Fruit fly (Drosophila melanogaster) whole organism, embryonic: ENCODE data around the gene Mgat4b.

Source experiments
- ATbp ChIP-seq: fragments of 200-800 bp; sonication (Bioruptor generic); optimal IDR thresholded peaks from 2 replicates; lab custom pipeline; 2017; ENCODE audit warnings: missing biosample characterization, mild to moderate bottlenecking, missing genetic modification characterization, missing genetic modification reagents
- CG10274 ChIP-seq: fragments of 200-800 bp; sonication (Bioruptor generic); optimal IDR thresholded peaks from 3 replicates; lab custom pipeline; 2017; ENCODE audit warnings: missing biosample characterization, mild to moderate bottlenecking, missing genetic modification characterization
- CG14441 ChIP-seq: fragments of 200-800 bp; sonication (Bioruptor generic); IDR thresholded peaks from 2 replicates; pipeline ENCODE4 v1.3.6; 2022; ENCODE audit warnings: missing biosample characterization, missing genetic modification characterization
- CG16815 ChIP-seq: fragments of 200-800 bp; sonication (Bioruptor generic); optimal IDR thresholded peaks from 3 replicates; lab custom pipeline; 2017; ENCODE audit warnings: missing biosample characterization, mild to moderate bottlenecking, missing genetic modification characterization
- CG17568 ChIP-seq: fragments of 200-800 bp; sonication (Bioruptor generic); optimal IDR thresholded peaks from 2 replicates; lab custom pipeline; 2018; ENCODE audit warnings: missing biosample characterization, mild to moderate bottlenecking, missing genetic modification characterization, moderate library complexity
- CG17912 ChIP-seq: fragments of 200-800 bp; sonication (Bioruptor generic); optimal IDR thresholded peaks from 2 replicates; lab custom pipeline; 2018; ENCODE audit warnings: missing biosample characterization, mild to moderate bottlenecking, missing genetic modification characterization
- CG2129 ChIP-seq: fragments of 200-800 bp; sonication (Bioruptor generic); IDR thresholded peaks from 2 replicates; pipeline ENCODE4 v1.3.6; 2022; ENCODE audit warnings: missing biosample characterization, missing genetic modification characterization; ENCODE audit not compliant: partially characterized antibody
- CG2678 ChIP-seq: fragments of 200-800 bp; sonication (Bioruptor generic); optimal IDR thresholded peaks from 3 replicates; lab custom pipeline; 2019; ENCODE audit warnings: missing biosample characterization, mild to moderate bottlenecking, missing genetic modification characterization, moderate library complexity
- CG30020 ChIP-seq: fragments of 200-800 bp; optimal IDR thresholded peaks from 2 replicates; lab custom pipeline; 2019; ENCODE audit warnings: missing biosample characterization, mild to moderate bottlenecking, missing genetic modification characterization, moderate library complexity
- CG3281 ChIP-seq: fragments of 200-800 bp; sonication (Bioruptor generic); optimal IDR thresholded peaks from 3 replicates; lab custom pipeline; 2017; ENCODE audit warnings: missing biosample characterization, mild to moderate bottlenecking, missing genetic modification characterization
- CG34224 ChIP-seq: fragments of 200-800 bp; sonication (Bioruptor generic); IDR thresholded peaks from 3 replicates; pipeline ENCODE4 v1.3.6; 2022; ENCODE audit warnings: missing biosample characterization, missing genetic modification characterization; ENCODE audit not compliant: partially characterized antibody
- CG3838 ChIP-seq: fragments of 200-800 bp; sonication (Bioruptor generic); optimal IDR thresholded peaks from 3 replicates; lab custom pipeline; 2016; ENCODE audit warnings: missing biosample characterization, missing genetic modification characterization
- CG42726 ChIP-seq: fragments of 200-800 bp; sonication (Bioruptor generic); IDR thresholded peaks from 2 replicates; pipeline ENCODE4 v1.3.6; 2022; ENCODE audit warnings: missing biosample characterization, missing genetic modification characterization; ENCODE audit not compliant: partially characterized antibody
- CG4424 ChIP-seq: fragments of 200-800 bp; sonication (Bioruptor generic); optimal IDR thresholded peaks from 3 replicates; lab custom pipeline; 2016; ENCODE audit warnings: missing biosample characterization, missing genetic modification characterization
- CG4820 ChIP-seq: fragments of 200-800 bp; sonication (Bioruptor generic); optimal IDR thresholded peaks from 3 replicates; lab custom pipeline; 2016; ENCODE audit warnings: missing biosample characterization, missing genetic modification characterization
- CG6254 ChIP-seq: fragments of 200-800 bp; sonication (Bioruptor generic); optimal IDR thresholded peaks from 3 replicates; lab custom pipeline; 2017; ENCODE audit warnings: mild to moderate bottlenecking, missing biosample characterization, missing genetic modification reagents, missing genetic modification characterization
- CG6654 ChIP-seq: fragments of 200-800 bp; sonication (Bioruptor generic); optimal IDR thresholded peaks from 2 replicates; lab custom pipeline; 2017; ENCODE audit warnings: missing biosample characterization, mild to moderate bottlenecking, missing genetic modification characterization
- CG7556 ChIP-seq: fragments of 200-800 bp; sonication (Bioruptor generic); optimal IDR thresholded peaks from 2 replicates; lab custom pipeline; 2017; ENCODE audit warnings: missing biosample characterization, mild to moderate bottlenecking, missing genetic modification characterization
- CG8281 ChIP-seq: fragments of 200-800 bp; sonication (Bioruptor generic); optimal IDR thresholded peaks from 2 replicates; lab custom pipeline; 2018; ENCODE audit warnings: missing biosample characterization, mild to moderate bottlenecking, missing genetic modification characterization, moderate library complexity
- CG9437 ChIP-seq: fragments of 200-800 bp; sonication (Bioruptor generic); optimal IDR thresholded peaks from 2 replicates; lab custom pipeline; 2018; ENCODE audit warnings: missing biosample characterization, mild to moderate bottlenecking, missing genetic modification characterization
- D19B ChIP-seq: fragments of 200-800 bp; sonication (Bioruptor generic); optimal IDR thresholded peaks from 2 replicates; lab custom pipeline; 2017; ENCODE audit warnings: missing biosample characterization, mild to moderate bottlenecking, missing genetic modification characterization
- Dip3 ChIP-seq: fragments of 200-800 bp; sonication (Bioruptor generic); optimal IDR thresholded peaks from 3 replicates; lab custom pipeline; 2016; ENCODE audit warnings: missing biosample characterization, missing genetic modification characterization
- Dll ChIP-seq: fragments of 200-800 bp; sonication (Bioruptor generic); IDR thresholded peaks from 4 replicates; pipeline ENCODE4 v1.3.6; 2022; ENCODE audit warnings: missing biosample characterization, missing genetic modification characterization; ENCODE audit not compliant: partially characterized antibody
- Gsc ChIP-seq: fragments of 200-800 bp; sonication (Bioruptor generic); IDR thresholded peaks from 2 replicates; pipeline ENCODE4 v1.3.6; 2022; ENCODE audit warnings: missing biosample characterization, missing genetic modification characterization
- HmgZ ChIP-seq: fragments of 200-800 bp; sonication (Bioruptor generic); optimal IDR thresholded peaks from 2 replicates; lab custom pipeline; 2018; ENCODE audit warnings: missing biosample characterization, mild to moderate bottlenecking, missing genetic modification characterization
- Hmr ChIP-seq: fragments of 200-800 bp; sonication (Bioruptor generic); optimal IDR thresholded peaks from 3 replicates; lab custom pipeline; 2017; ENCODE audit warnings: mild to moderate bottlenecking, missing biosample characterization, missing genetic modification reagents, missing genetic modification characterization
- Jarid2 ChIP-seq: fragments of 200-800 bp; sonication (Bioruptor generic); optimal IDR thresholded peaks from 3 replicates; lab custom pipeline; 2017; ENCODE audit warnings: mild to moderate bottlenecking, missing biosample characterization, missing genetic modification reagents, missing genetic modification characterization
- Oaz ChIP-seq: fragments of 200-800 bp; sonication (Bioruptor generic); IDR thresholded peaks from 2 replicates; pipeline ENCODE4 v1.3.6; 2022; ENCODE audit warnings: missing biosample characterization, missing genetic modification characterization
- Ravus ChIP-seq: fragments of 200-800 bp; sonication (Bioruptor generic); IDR thresholded peaks from 2 replicates; pipeline ENCODE4 v1.3.6; 2022; ENCODE audit warnings: missing biosample characterization, missing genetic modification characterization
- Scr ChIP-seq: fragments of 200-800 bp; sonication (Bioruptor generic); IDR thresholded peaks from 2 replicates; pipeline ENCODE4 v1.3.6; 2022; ENCODE audit warnings: missing biosample characterization, missing genetic modification characterization; ENCODE audit not compliant: partially characterized antibody
- Sry-β ChIP-seq: fragments of 200-800 bp; sonication (Bioruptor generic); optimal IDR thresholded peaks from 2 replicates; lab custom pipeline; 2018; ENCODE audit warnings: missing biosample characterization, mild to moderate bottlenecking, missing genetic modification characterization, moderate library complexity
- ato ChIP-seq: fragments of 200-800 bp; sonication (Bioruptor generic); IDR thresholded peaks from 2 replicates; pipeline ENCODE4 v1.3.6; 2022; ENCODE audit warnings: missing biosample characterization, missing genetic modification characterization; ENCODE audit not compliant: partially characterized antibody
- da ChIP-seq: fragments of 200-800 bp; sonication (Bioruptor generic); optimal IDR thresholded peaks from 2 replicates; lab custom pipeline; 2016; ENCODE audit warnings: missing biosample characterization, missing genetic modification characterization
- dmrt11E ChIP-seq: fragments of 200-800 bp; sonication (Bioruptor generic); optimal IDR thresholded peaks from 3 replicates; lab custom pipeline; 2018; ENCODE audit warnings: missing biosample characterization, mild to moderate bottlenecking, missing genetic modification characterization, moderate library complexity
- eve ChIP-seq, 2 experiments: fragments of >200 bp; optimal IDR thresholded peaks; 2 replicates each; lab custom pipeline; 2017; ENCODE audit warnings: missing biosample characterization in 2 of 2, missing genetic modification characterization in 2 of 2
- ewg ChIP-seq: fragments of 200-800 bp; sonication (Bioruptor generic); optimal IDR thresholded peaks from 3 replicates; lab custom pipeline; 2017; ENCODE audit warnings: mild to moderate bottlenecking, missing biosample characterization, missing genetic modification reagents, missing genetic modification characterization
- fru ChIP-seq: fragments of >200 bp; optimal IDR thresholded peaks from 2 replicates; lab custom pipeline; 2017
- grn ChIP-seq: fragments of 200-800 bp; sonication (Bioruptor generic); optimal IDR thresholded peaks from 3 replicates; lab custom pipeline; 2017; ENCODE audit warnings: missing biosample characterization, missing genetic modification characterization
- mam ChIP-seq: fragments of 200-800 bp; sonication (Bioruptor generic); optimal IDR thresholded peaks from 3 replicates; lab custom pipeline; 2016; ENCODE audit warnings: missing biosample characterization, missing genetic modification characterization
- nmo ChIP-seq: fragments of 200-800 bp; sonication (Bioruptor generic); optimal IDR thresholded peaks from 2 replicates; lab custom pipeline; 2018; ENCODE audit warnings: missing biosample characterization, mild to moderate bottlenecking, missing genetic modification characterization, moderate library complexity
- onecut ChIP-seq: fragments of 200-800 bp; sonication (Bioruptor generic); IDR thresholded peaks from 2 replicates; pipeline ENCODE4 v1.3.6; 2022; ENCODE audit warnings: missing biosample characterization, missing genetic modification characterization
- pita ChIP-seq: fragments of 200-800 bp; sonication (Bioruptor generic); optimal IDR thresholded peaks from 2 replicates; lab custom pipeline; 2017; ENCODE audit warnings: missing biosample characterization, mild to moderate bottlenecking, missing genetic modification characterization
- psq ChIP-seq: fragments of 200-800 bp; sonication (Bioruptor generic); optimal IDR thresholded peaks from 2 replicates; lab custom pipeline; 2017; ENCODE audit warnings: missing biosample characterization, missing genetic modification characterization
- row ChIP-seq: fragments of 200-800 bp; sonication (Bioruptor generic); IDR thresholded peaks from 3 replicates; pipeline ENCODE4 v1.3.6; 2022; ENCODE audit warnings: missing biosample characterization, missing genetic modification characterization
- sc ChIP-seq, 3 experiments: fragments of >200 bp in 2 of 3; fragments of 200-800 bp in 1 of 3; sonication (Bioruptor generic) in 1 of 3; optimal IDR thresholded peaks; 2 replicates in 2 of 3; 3 replicates in 1 of 3; lab custom pipeline; 2017; ENCODE audit warnings: mild to moderate bottlenecking in 1 of 3, missing biosample characterization in 1 of 3, missing genetic modification characterization in 1 of 3, missing genetic modification reagents in 1 of 3
- vnd ChIP-seq: fragments of 200-800 bp; sonication (Bioruptor generic); IDR thresholded peaks from 3 replicates; pipeline ENCODE4 v1.3.6; 2022; ENCODE audit warnings: missing biosample characterization, missing genetic modification characterization; ENCODE audit not compliant: partially characterized antibody
- wdn ChIP-seq: fragments of 200-800 bp; sonication (Bioruptor generic); IDR thresholded peaks from 2 replicates; pipeline ENCODE4 v1.3.6; 2022; ENCODE audit warnings: missing biosample characterization, missing genetic modification characterization

Mgat4b gene

dm6 chr3L:14759097-14759795 is 9.8 kb downstream of the Mgat4b start (continued):
- TF ChIP-seq D19B (GFP tag; lab: Kevin White, UChicago): peak; percentile 99
- peak; percentile 99 for TF ChIP-seq CG14441 (GFP tag; lab: Robert Waterston, UW)
- TF ChIP-seq psq (GFP tag; lab: Kevin White, UChicago): peak; percentile 98
- TF ChIP-seq mam (GFP tag; lab: Kevin White, UChicago): peak; percentile 99
- TF ChIP-seq Scr: peak; percentile 42; the same call in 1 of the 2 replicates
- no peak for TF ChIP-seq pita (GFP tag; lab: Kevin White, UChicago)
- TF ChIP-seq CG17912 (GFP tag; lab: Kevin White, UChicago): peak; percentile 98
- TF ChIP-seq dmrt11E (tag; lab: Kevin White, UChicago): peak; percentile 100
- TF ChIP-seq onecut: peak; percentile 99
- peak; percentile 100 for TF ChIP-seq nmo (GFP tag; lab: Kevin White, UChicago)
- TF ChIP-seq HmgZ: peak; percentile 100
- TF ChIP-seq CG4820 (GFP tag; lab: Kevin White, UChicago): peak; percentile 99
- no peak for TF ChIP-seq fru (lab: Kevin White, UChicago)
- TF ChIP-seq CG7556 (GFP tag; lab: Kevin White, UChicago): peak; percentile 100
- TF ChIP-seq Hmr (GFP tag; lab: Kevin White, UChicago): peak; percentile 100
- peak; percentile 44; the same call in 1 of the 2 replicates for TF ChIP-seq CG42726 (GFP tag; lab: Robert Waterston, UW)
- TF ChIP-seq ato: 0 out of 2 replicates have a peak, but pooled peaks have one; percentile 42
- 0 out of 3 replicates have a peak, but pooled peaks have one; percentile 51 for TF ChIP-seq vnd (GFP tag; lab: Robert Waterston, UW)
- TF ChIP-seq CG2678 (tag; lab: Kevin White, UChicago): peak; percentile 100
- peak; percentile 99 for TF ChIP-seq Oaz (GFP tag; lab: Robert Waterston, UW)
- peak; percentile 34; the same call in 1 of the 4 replicates for TF ChIP-seq Dll (GFP tag; lab: Robert Waterston, UW)
- no peak for TF ChIP-seq sc (optimal IDR thresholded peaks at IDR 0.05; lab: Kevin White, UChicago)
- peak; percentile 100 for TF ChIP-seq sc (GFP tag; optimal IDR thresholded peaks at IDR 0.05; lab: Kevin White, UChicago)
- peak; percentile 97 for TF ChIP-seq CG8281 (tag; lab: Kevin White, UChicago)
- TF ChIP-seq Dip3 (GFP tag; lab: Kevin White, UChicago): peak; percentile 99
- TF ChIP-seq Jarid2 (GFP tag; lab: Kevin White, UChicago): peak; percentile 98
- peak; percentile 100 for TF ChIP-seq ATbp (GFP tag; lab: Kevin White, UChicago)
- TF ChIP-seq ewg (GFP tag; lab: Kevin White, UChicago): peak; percentile 99
- TF ChIP-seq CG16815 (GFP tag; lab: Kevin White, UChicago): peak; percentile 100
- peak; percentile 98 for TF ChIP-seq CG3838 (GFP tag; lab: Kevin White, UChicago)
- peak; percentile 77 for TF ChIP-seq Sry-β (GFP tag; lab: Kevin White, UChicago)
- TF ChIP-seq CG9437 (GFP tag; lab: Kevin White, UChicago): peak; percentile 97
- peak; percentile 96 for TF ChIP-seq grn
- peak; percentile 94 for TF ChIP-seq CG30020 (tag; lab: Kevin White, UChicago)
- peak; percentile 33; the same call in 1 of the 3 replicates for TF ChIP-seq CG34224
- peak; percentile 100 for TF ChIP-seq row
- peak; percentile 100 for TF ChIP-seq wdn (GFP tag; lab: Robert Waterston, UW)
- TF ChIP-seq Ravus (GFP tag; lab: Robert Waterston, UW): peak; percentile 99
- peak; percentile 96 for TF ChIP-seq CG6654 (GFP tag; lab: Kevin White, UChicago)
- peak; percentile 99 for TF ChIP-seq CG17568 (GFP tag; lab: Kevin White, UChicago)
- peak; percentile 98 for TF ChIP-seq CG6254 (GFP tag; lab: Kevin White, UChicago)
- TF ChIP-seq eve (GFP tag; optimal IDR thresholded peaks at IDR 0.05; lab: Kevin White, UChicago): peak; percentile 35 to 100
- no peak for TF ChIP-seq CG2129 (GFP tag; lab: Robert Waterston, UW)
- TF ChIP-seq CG10274: peak; percentile 97
- TF ChIP-seq da: peak; percentile 98
- peak; percentile 100 for TF ChIP-seq CG4424 (GFP tag; lab: Kevin White, UChicago)
- TF ChIP-seq Gsc (GFP tag; lab: Robert Waterston, UW): peak; percentile 98
- peak; percentile 100 for TF ChIP-seq CG3281
